Worm (Caenorhabditis elegans) whole organism, midembryonic: Measurements from ENCODE around the gene Y1B5A.1.

ENCODE experiments used
- T22C8.4 ChIP-seq: fragments of 200-800 bp; sonication (Bioruptor generic); IDR thresholded peaks from 2 replicates; pipeline ENCODE4 v1.3.6; 2022; ENCODE audit warnings: missing genetic modification characterization, missing compliant biosample characterization
- cog-1 ChIP-seq: sonication (generic microtip); optimal IDR thresholded peaks from 2 replicates; lab custom pipeline; 2016; ENCODE audit warnings: missing genetic modification characterization, missing compliant biosample characterization
- flt-1 ChIP-seq: fragments of 200-800 bp; sonication (Bioruptor generic); IDR thresholded peaks from 2 replicates; pipeline ENCODE4 v1.3.6; 2022; ENCODE audit warnings: missing genetic modification characterization, missing compliant biosample characterization
- klf-2 ChIP-seq: fragments of 200-800 bp; sonication (Bioruptor generic); conservative IDR thresholded peaks from 2 replicates; pipeline ENCODE4 v1.3.6; 2022; ENCODE audit warnings: missing genetic modification reagents, missing genetic modification characterization, missing compliant biosample characterization
- med-1 ChIP-seq: sonication (generic microtip); optimal IDR thresholded peaks from 2 replicates; lab custom pipeline; 2017; ENCODE audit warnings: missing genetic modification characterization, mild to moderate bottlenecking, missing compliant biosample characterization, antibody characterized with exemption, missing genetic modification reagents; ENCODE audit not compliant: insufficient read depth
- ref-1 ChIP-seq: fragments of 200-800 bp; sonication (Bioruptor generic); conservative IDR thresholded peaks from 2 replicates; pipeline ENCODE4 v1.3.6; 2022; ENCODE audit warnings: missing genetic modification reagents, missing genetic modification characterization, missing compliant biosample characterization
- tab-1 ChIP-seq: fragments of 200-800 bp; sonication (Bioruptor generic); IDR thresholded peaks from 2 replicates; pipeline ENCODE4 v1.3.6; 2022; ENCODE audit warnings: missing genetic modification characterization, missing compliant biosample characterization
- ztf-23 ChIP-seq: fragments of 200-800 bp; sonication (Bioruptor generic); IDR thresholded peaks from 2 replicates; pipeline ENCODE4 v1.3.6; 2022; ENCODE audit warnings: missing genetic modification reagents, missing genetic modification characterization, missing compliant biosample characterization
- ztf-29 ChIP-seq: fragments of 200-800 bp; sonication (Bioruptor generic); IDR thresholded peaks from 2 replicates; pipeline ENCODE4 v1.3.6; 2022; ENCODE audit warnings: missing genetic modification reagents, missing genetic modification characterization, missing compliant biosample characterization

Gene Y1B5A.1

ce11 chrX:7112589-7112988 is 27.4 kb downstream of the Y1B5A.1 start, which contains the start of gene C36B7.1:
Gene C36B7.1, plus strand, starts transcription at chrX:7112889.
- TF ChIP-seq tab-1 (GFP tag; lab: Robert Waterston, UW) (no peak), flt-1 (GFP tag; lab: Robert Waterston, UW) (no peak), cog-1 (tag; lab: Kevin White, UChicago) (no peak), ref-1 (GFP tag; lab: Robert Waterston, UW) (no peak), klf-2 (no peak), T22C8.4 (GFP tag; lab: Robert Waterston, UW) (no peak), ztf-23 (GFP tag; lab: Robert Waterston, UW) (no peak), med-1 (GFP tag; lab: Kevin White, UChicago) (no peak), ztf-29 (GFP tag; lab: Robert Waterston, UW) (no peak)

- TF ChIP-seq klf-2 (no peak), ztf-23 (GFP tag; lab: Robert Waterston, UW) (no peak), ztf-29 (GFP tag; lab: Robert Waterston, UW) (no peak), ref-1 (GFP tag; lab: Robert Waterston, UW) (no peak), flt-1 (GFP tag; lab: Robert Waterston, UW) (no peak), cog-1 (tag; lab: Kevin White, UChicago) (no peak), med-1 (GFP tag; lab: Kevin White, UChicago) (no peak)
Measured at ce11 chrX:7116896-7117295, 31.7 kb downstream of the Y1B5A.1 start, which contains the start of gene hen-1. Gene hen-1, minus strand, starts transcription at chrX:7116996.

ce11 chrX:7122655-7123054 is 37.5 kb downstream of the Y1B5A.1 start:
- TF ChIP-seq cog-1 (tag; lab: Kevin White, UChicago) (no peak), ztf-29 (GFP tag; lab: Robert Waterston, UW) (no peak), T22C8.4 (GFP tag; lab: Robert Waterston, UW) (no peak), ztf-23 (GFP tag; lab: Robert Waterston, UW) (no peak), flt-1 (GFP tag; lab: Robert Waterston, UW) (no peak), med-1 (GFP tag; lab: Kevin White, UChicago) (no peak), klf-2 (no peak), tab-1 (GFP tag; lab: Robert Waterston, UW) (no peak), ref-1 (GFP tag; lab: Robert Waterston, UW) (no peak)

ce11 chrX:7124044-7124443 is 38.9 kb downstream of the Y1B5A.1 start:
- no peak for TF ChIP-seq ref-1 (GFP tag; lab: Robert Waterston, UW)
- no peak for TF ChIP-seq med-1 (GFP tag; lab: Kevin White, UChicago)
- no peak for TF ChIP-seq klf-2
- TF ChIP-seq tab-1 (GFP tag; lab: Robert Waterston, UW): no peak
- no peak for TF ChIP-seq ztf-23 (GFP tag; lab: Robert Waterston, UW)
- no peak for TF ChIP-seq flt-1 (GFP tag; lab: Robert Waterston, UW)
- TF ChIP-seq ztf-29 (GFP tag; lab: Robert Waterston, UW): no peak
- TF ChIP-seq T22C8.4 (GFP tag; lab: Robert Waterston, UW): no peak

ce11 chrX:7125178-7125577 is 40.0 kb downstream of the Y1B5A.1 start:
- TF ChIP-seq tab-1 (GFP tag; lab: Robert Waterston, UW) (no peak), med-1 (GFP tag; lab: Kevin White, UChicago) (no peak), ztf-23 (GFP tag; lab: Robert Waterston, UW) (no peak), T22C8.4 (GFP tag; lab: Robert Waterston, UW) (no peak), cog-1 (tag; lab: Kevin White, UChicago) (no peak), ztf-29 (GFP tag; lab: Robert Waterston, UW) (no peak), klf-2 (no peak), flt-1 (GFP tag; lab: Robert Waterston, UW) (no peak), ref-1 (GFP tag; lab: Robert Waterston, UW) (no peak)

- TF ChIP-seq flt-1 (GFP tag; lab: Robert Waterston, UW) (no peak), ref-1 (GFP tag; lab: Robert Waterston, UW) (no peak)
Measured at ce11 chrX:7126348-7126747, 41.2 kb downstream of the Y1B5A.1 start, which contains the start of gene ist-1. Gene ist-1, plus strand, starts transcription at chrX:7126648.

ce11 chrX:7128615-7129014 is 43.4 kb downstream of the Y1B5A.1 start:
- TF ChIP-seq flt-1 (GFP tag; lab: Robert Waterston, UW) (no peak), klf-2 (no peak), med-1 (GFP tag; lab: Kevin White, UChicago) (no peak), cog-1 (tag; lab: Kevin White, UChicago) (no peak), T22C8.4 (GFP tag; lab: Robert Waterston, UW) (no peak), ref-1 (GFP tag; lab: Robert Waterston, UW) (no peak), tab-1 (GFP tag; lab: Robert Waterston, UW) (no peak), ztf-29 (GFP tag; lab: Robert Waterston, UW) (no peak), ztf-23 (GFP tag; lab: Robert Waterston, UW) (no peak)

ce11 chrX:7129460-7129859 is 44.3 kb downstream of the Y1B5A.1 start:
- TF ChIP-seq T22C8.4 (GFP tag; lab: Robert Waterston, UW) (no peak), ref-1 (GFP tag; lab: Robert Waterston, UW) (0 out of 2 replicates have a peak, but pooled peaks have one; percentile 5)

- no peak for TF ChIP-seq ztf-29 (GFP tag; lab: Robert Waterston, UW)
- no peak for TF ChIP-seq flt-1 (GFP tag; lab: Robert Waterston, UW)
- TF ChIP-seq T22C8.4 (GFP tag; lab: Robert Waterston, UW): no peak
- no peak for TF ChIP-seq tab-1 (GFP tag; lab: Robert Waterston, UW)
- TF ChIP-seq klf-2: no peak
- TF ChIP-seq med-1 (GFP tag; lab: Kevin White, UChicago): no peak
- TF ChIP-seq ztf-23 (GFP tag; lab: Robert Waterston, UW): no peak
- TF ChIP-seq ref-1 (GFP tag; lab: Robert Waterston, UW): no peak
- TF ChIP-seq cog-1 (tag; lab: Kevin White, UChicago): no peak
Measured at ce11 chrX:7131206-7131605, 46.0 kb downstream of the Y1B5A.1 start.
